Fruit fly (Drosophila melanogaster) whole organism, prepupa: ENCODE data around the gene Acp32CD.

Source experiments
- Blimp-1 ChIP-seq: fragments of 200-800 bp; sonication (Bioruptor generic); optimal IDR thresholded peaks from 3 replicates; lab custom pipeline; 2017; ENCODE audit warnings: missing biosample characterization, missing genetic modification characterization, mild to moderate bottlenecking, moderate library complexity, missing genetic modification reagents
- CG11762 ChIP-seq: fragments of 200-800 bp; sonication (Bioruptor generic); optimal IDR thresholded peaks from 3 replicates; lab custom pipeline; 2016; ENCODE audit warnings: missing biosample characterization, missing genetic modification characterization; ENCODE audit not compliant: insufficient read depth
- CG15336 ChIP-seq: fragments of 200-800 bp; sonication (Bioruptor generic); IDR thresholded peaks from 2 replicates; pipeline ENCODE4 v1.3.6; 2022; ENCODE audit warnings: missing biosample characterization, missing genetic modification characterization
- CG1621 ChIP-seq: fragments of 200-800 bp; sonication (Bioruptor generic); optimal IDR thresholded peaks from 3 replicates; lab custom pipeline; 2018; ENCODE audit warnings: missing biosample characterization, mild to moderate bottlenecking, missing genetic modification characterization
- CG3032 ChIP-seq: fragments of 200-800 bp; optimal IDR thresholded peaks from 2 replicates; lab custom pipeline; 2019; ENCODE audit warnings: missing biosample characterization, mild to moderate bottlenecking, missing genetic modification characterization, moderate library complexity
- CG34406 ChIP-seq: fragments of 200-800 bp; sonication (Bioruptor generic); optimal IDR thresholded peaks from 3 replicates; lab custom pipeline; 2016; ENCODE audit warnings: missing biosample characterization, missing genetic modification characterization
- CG3919 ChIP-seq: fragments of 200-800 bp; sonication (Bioruptor generic); optimal IDR thresholded peaks from 3 replicates; lab custom pipeline; 2016; ENCODE audit warnings: missing biosample characterization, missing genetic modification characterization
- CG4318 ChIP-seq: fragments of 200-800 bp; sonication (Bioruptor generic); optimal IDR thresholded peaks from 3 replicates; lab custom pipeline; 2017; ENCODE audit warnings: missing biosample characterization, mild to moderate bottlenecking, missing genetic modification characterization
- CG6163 ChIP-seq: fragments of 200-800 bp; sonication (Bioruptor generic); IDR thresholded peaks from 3 replicates; pipeline ENCODE4 v1.3.6; 2022; ENCODE audit warnings: missing biosample characterization, missing genetic modification characterization
- CG6792 ChIP-seq: fragments of 200-800 bp; sonication (Bioruptor generic); optimal IDR thresholded peaks from 3 replicates; lab custom pipeline; 2016; ENCODE audit warnings: missing biosample characterization, missing genetic modification characterization
- CG6808 ChIP-seq: fragments of 200-800 bp; sonication (Bioruptor generic); optimal IDR thresholded peaks from 3 replicates; lab custom pipeline; 2017; ENCODE audit warnings: missing biosample characterization, missing genetic modification characterization, mild to moderate bottlenecking, moderate library complexity, missing genetic modification reagents
- CG6854 ChIP-seq: fragments of 200-800 bp; sonication (Bioruptor generic); optimal IDR thresholded peaks from 2 replicates; lab custom pipeline; 2017; ENCODE audit warnings: missing biosample characterization, mild to moderate bottlenecking, missing genetic modification characterization
- CG7368 ChIP-seq: fragments of 200-800 bp; sonication (Bioruptor generic); optimal IDR thresholded peaks from 3 replicates; lab custom pipeline; 2016; ENCODE audit warnings: missing biosample characterization, missing genetic modification characterization
- CG8119 ChIP-seq: fragments of 200-800 bp; sonication (Bioruptor generic); IDR thresholded peaks from 3 replicates; pipeline ENCODE4 v1.3.6; 2022; ENCODE audit warnings: missing biosample characterization, missing genetic modification characterization
- CG8319 ChIP-seq: fragments of 200-800 bp; sonication (Bioruptor generic); optimal IDR thresholded peaks from 3 replicates; lab custom pipeline; 2016; ENCODE audit warnings: missing biosample characterization, missing genetic modification characterization
- CG8632 ChIP-seq: fragments of 200-800 bp; sonication (Bioruptor generic); optimal IDR thresholded peaks from 3 replicates; lab custom pipeline; 2016; ENCODE audit warnings: missing biosample characterization, missing genetic modification characterization
- CG9139 ChIP-seq: fragments of 200-800 bp; sonication (Bioruptor generic); optimal IDR thresholded peaks from 3 replicates; lab custom pipeline; 2017; ENCODE audit warnings: missing biosample characterization, mild to moderate bottlenecking, missing genetic modification characterization
- Eip75B ChIP-seq: fragments of 200-800 bp; sonication (Bioruptor generic); optimal IDR thresholded peaks from 3 replicates; lab custom pipeline; 2016; ENCODE audit warnings: missing biosample characterization, missing genetic modification characterization
- Eip93F ChIP-seq: fragments of 200-800 bp; sonication (Bioruptor generic); optimal IDR thresholded peaks from 2 replicates; lab custom pipeline; 2016; ENCODE audit warnings: missing biosample characterization, mild to moderate bottlenecking, missing genetic modification characterization
- Ets21C ChIP-seq: fragments of 200-800 bp; sonication (Bioruptor generic); optimal IDR thresholded peaks from 3 replicates; lab custom pipeline; 2016; ENCODE audit warnings: missing biosample characterization, missing genetic modification characterization
- Gug ChIP-seq: fragments of 200-800 bp; sonication (Bioruptor generic); IDR thresholded peaks from 2 replicates; pipeline ENCODE4 v1.3.6; 2022; ENCODE audit warnings: missing biosample characterization, missing genetic modification characterization
- Hr38 ChIP-seq: sonication (Bioruptor generic); optimal IDR thresholded peaks from 2 replicates; lab custom pipeline; 2016; ENCODE audit warnings: missing biosample characterization, missing genetic modification characterization
- Hr39 ChIP-seq: fragments of 200-800 bp; sonication (Bioruptor generic); optimal IDR thresholded peaks from 2 replicates; lab custom pipeline; 2016; ENCODE audit warnings: missing biosample characterization, missing genetic modification characterization
- Hr4 ChIP-seq: fragments of 200-800 bp; sonication (Bioruptor generic); optimal IDR thresholded peaks from 3 replicates; lab custom pipeline; 2016; ENCODE audit warnings: missing biosample characterization, missing genetic modification characterization
- Lpt ChIP-seq: fragments of 200-800 bp; sonication (Bioruptor generic); optimal IDR thresholded peaks from 3 replicates; lab custom pipeline; 2016; ENCODE audit warnings: missing biosample characterization, missing genetic modification characterization
- Met ChIP-seq: fragments of 200-800 bp; sonication (Bioruptor generic); optimal IDR thresholded peaks from 3 replicates; lab custom pipeline; 2016; ENCODE audit warnings: missing biosample characterization, missing genetic modification characterization
- OdsH ChIP-seq: fragments of 200-800 bp; sonication (Bioruptor generic); optimal IDR thresholded peaks from 3 replicates; lab custom pipeline; 2016; ENCODE audit warnings: missing biosample characterization, missing genetic modification characterization
- Smox ChIP-seq: fragments of 200-800 bp; sonication (Bioruptor generic); optimal IDR thresholded peaks from 3 replicates; lab custom pipeline; 2016; ENCODE audit warnings: missing biosample characterization, missing genetic modification characterization
- Sox102F ChIP-seq: fragments of 200-800 bp; sonication (Bioruptor generic); optimal IDR thresholded peaks from 2 replicates; lab custom pipeline; 2016; ENCODE audit warnings: missing biosample characterization, mild to moderate bottlenecking, missing genetic modification characterization
- Sox14 ChIP-seq: fragments of 200-800 bp; sonication (Bioruptor generic); optimal IDR thresholded peaks from 3 replicates; lab custom pipeline; 2016; ENCODE audit warnings: missing biosample characterization, missing genetic modification characterization
- Sox15 ChIP-seq: fragments of 200-800 bp; sonication (Bioruptor generic); optimal IDR thresholded peaks from 3 replicates; lab custom pipeline; 2016; ENCODE audit warnings: missing biosample characterization, missing genetic modification characterization
- achi ChIP-seq: fragments of 200-800 bp; sonication (Bioruptor generic); optimal IDR thresholded peaks from 3 replicates; lab custom pipeline; 2016; ENCODE audit warnings: missing biosample characterization, missing genetic modification characterization
- acj6 ChIP-seq: fragments of 200-800 bp; sonication (Bioruptor generic); optimal IDR thresholded peaks from 3 replicates; lab custom pipeline; 2016; ENCODE audit warnings: missing biosample characterization, missing genetic modification characterization
- cyc ChIP-seq: fragments of 200-800 bp; sonication (Bioruptor generic); optimal IDR thresholded peaks from 3 replicates; lab custom pipeline; 2016; ENCODE audit warnings: missing biosample characterization, missing genetic modification characterization
- dsx ChIP-seq: fragments of 200-800 bp; optimal IDR thresholded peaks from 3 replicates; lab custom pipeline; 2019; ENCODE audit warnings: missing biosample characterization, mild to moderate bottlenecking, missing genetic modification characterization, moderate library complexity; ENCODE audit not compliant: poor library complexity, severe bottlenecking
- eg ChIP-seq: fragments of 200-800 bp; sonication (Bioruptor generic); IDR thresholded peaks from 3 replicates; pipeline ENCODE4 v1.3.6; 2022; ENCODE audit warnings: missing biosample characterization, missing genetic modification characterization
- esn ChIP-seq: fragments of 200-800 bp; sonication (Bioruptor generic); optimal IDR thresholded peaks from 2 replicates; lab custom pipeline; 2016; ENCODE audit warnings: missing biosample characterization, mild to moderate bottlenecking, missing genetic modification characterization, moderate library complexity
- fd59A ChIP-seq: fragments of 200-800 bp; sonication (Bioruptor generic); optimal IDR thresholded peaks from 2 replicates; lab custom pipeline; 2017; ENCODE audit warnings: missing biosample characterization, mild to moderate bottlenecking, missing genetic modification characterization, missing genetic modification reagents
- fd85E ChIP-seq: fragments of 200-800 bp; sonication (Bioruptor generic); optimal IDR thresholded peaks from 3 replicates; lab custom pipeline; 2016; ENCODE audit warnings: missing biosample characterization, missing genetic modification characterization
- pdm3 ChIP-seq: fragments of 200-800 bp; sonication (Bioruptor generic); optimal IDR thresholded peaks from 3 replicates; lab custom pipeline; 2016; ENCODE audit warnings: missing biosample characterization, missing genetic modification characterization
- salr ChIP-seq, 2 experiments: fragments of 200-800 bp; sonication (Bioruptor generic); optimal IDR thresholded peaks; 3 replicates each; lab custom pipeline; 2016 to 2018; ENCODE audit warnings: missing biosample characterization in 2 of 2, missing genetic modification characterization in 2 of 2, mild to moderate bottlenecking in 1 of 2
- spab ChIP-seq: fragments of 200-800 bp; sonication (Bioruptor generic); optimal IDR thresholded peaks from 2 replicates; lab custom pipeline; 2017; ENCODE audit warnings: missing biosample characterization, mild to moderate bottlenecking, missing genetic modification characterization, missing genetic modification reagents
- svp ChIP-seq: fragments of 200-800 bp; sonication (Bioruptor generic); peaks from one replicate; lab custom pipeline; 2016; ENCODE audit warnings: missing biosample characterization, missing genetic modification characterization
- topi ChIP-seq: fragments of 200-800 bp; sonication (Bioruptor generic); optimal IDR thresholded peaks from 3 replicates; lab custom pipeline; 2016; ENCODE audit warnings: missing biosample characterization, missing genetic modification characterization

Gene Acp32CD

DNA sequence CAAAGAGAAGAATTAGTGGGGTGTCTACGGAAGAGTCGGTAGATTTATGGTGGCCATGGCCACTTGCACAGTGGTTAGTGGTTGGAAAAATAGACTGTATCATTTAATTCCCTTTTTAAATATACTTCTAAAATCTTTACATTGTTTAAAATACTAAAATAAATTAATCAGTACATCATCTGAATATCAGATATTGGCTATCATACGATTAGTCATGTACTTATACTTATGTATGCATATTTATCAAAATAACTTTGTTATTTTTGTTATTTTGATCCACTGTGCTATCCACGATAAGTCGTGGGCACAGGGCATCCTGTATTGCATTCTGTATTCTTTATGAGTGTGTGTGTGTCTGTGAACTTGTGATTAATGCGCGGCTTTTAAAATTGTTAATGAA is 749 bp upstream of the Acp32CD start (continued):
- TF ChIP-seq dsx (GFP tag; lab: Kevin White, UChicago) (peak; percentile 46), Sox14 (GFP tag; lab: Kevin White, UChicago) (peak; percentile 35), CG7368 (GFP tag; lab: Kevin White, UChicago) (no peak), topi (GFP tag; lab: Kevin White, UChicago) (peak; percentile 24), spab (GFP tag; lab: Kevin White, UChicago) (peak; percentile 37), Met (GFP tag; lab: Kevin White, UChicago) (peak; percentile 51), Lpt (GFP tag; lab: Kevin White, UChicago) (peak; percentile 37), CG8319 (GFP tag; lab: Kevin White, UChicago) (no peak), fd85E (GFP tag; lab: Kevin White, UChicago) (no peak), Hr4 (GFP tag; lab: Kevin White, UChicago) (peak; percentile 51), Ets21C (GFP tag; lab: Kevin White, UChicago) (no peak), svp (GFP tag; lab: Kevin White, UChicago) (no peak)

DNA sequence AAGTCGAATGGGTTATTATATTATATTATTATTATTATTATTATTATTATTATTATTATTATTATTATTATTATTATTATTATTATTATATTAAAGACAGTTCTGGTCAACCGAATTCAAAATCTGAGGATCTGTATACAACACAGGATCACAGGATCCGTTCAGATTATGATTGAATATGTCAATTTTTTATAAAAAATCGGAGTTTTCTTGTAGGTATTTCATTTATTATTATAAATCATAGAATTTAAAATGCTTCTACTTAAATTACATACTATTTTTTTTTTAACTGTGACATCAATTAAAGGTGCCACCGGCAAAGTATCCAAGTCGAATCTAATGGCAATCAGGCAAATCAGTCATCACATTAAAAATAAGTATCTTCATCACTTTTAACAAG is 1.3 kb downstream of the Acp32CD start, which contains the start of gene CG14913:
Gene CG14913 (plus strand): TSS at position 301 of the 400 bp plus-strand sequence.
- TF ChIP-seq fd85E (GFP tag; lab: Kevin White, UChicago) (no peak), acj6 (GFP tag; lab: Kevin White, UChicago) (no peak), Ets21C (GFP tag; lab: Kevin White, UChicago) (no peak), Sox102F (no peak), CG6808 (GFP tag; lab: Kevin White, UChicago) (no peak), spab (GFP tag; lab: Kevin White, UChicago) (no peak), eg (no peak), Hr38 (no peak), CG1621 (tag; lab: Kevin White, UChicago) (no peak), CG3919 (GFP tag; lab: Kevin White, UChicago) (no peak), CG9139 (GFP tag; lab: Kevin White, UChicago) (no peak), Hr4 (GFP tag; lab: Kevin White, UChicago) (no peak), Hr39 (no peak), CG15336 (GFP tag; lab: Robert Waterston, UW) (no peak), Eip93F (GFP tag; lab: Kevin White, UChicago) (no peak), CG6163 (GFP tag; lab: Robert Waterston, UW) (no peak), Smox (GFP tag; lab: Kevin White, UChicago) (no peak), Eip75B (GFP tag; lab: Kevin White, UChicago) (no peak)
- TF ChIP-seq, all 60 proteins: peak for 0

DNA sequence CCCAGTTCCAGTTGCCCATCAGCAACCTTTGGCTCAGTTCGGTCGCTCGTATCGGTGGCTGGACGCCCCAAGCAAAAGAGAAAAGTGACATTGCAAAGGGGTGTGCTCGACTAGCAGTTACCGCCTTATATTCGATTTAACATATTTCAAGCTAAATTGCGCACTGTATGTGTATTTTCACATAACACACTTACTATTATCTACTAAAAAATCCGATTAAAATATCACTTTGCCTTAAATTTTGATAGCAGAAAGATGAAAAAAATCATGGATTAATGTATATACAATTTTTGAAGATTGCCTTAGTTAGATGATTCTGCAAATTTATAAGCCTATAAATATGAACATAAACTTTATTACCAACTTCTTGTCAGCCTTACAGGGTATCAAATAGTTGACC is 6.2 kb downstream of the Acp32CD start:
- no peak for TF ChIP-seq CG8632 (GFP tag; lab: Kevin White, UChicago)
- peak; percentile 59 for TF ChIP-seq esn (GFP tag; lab: Kevin White, UChicago)
- TF ChIP-seq CG3032 (tag; lab: Kevin White, UChicago): no peak
- no peak for TF ChIP-seq eg
- TF ChIP-seq Hr39: peak; percentile 39
- no peak for TF ChIP-seq Gug (GFP tag; lab: Robert Waterston, UW)
- TF ChIP-seq CG11762 (GFP tag; lab: Kevin White, UChicago): no peak
- peak; percentile 53 for TF ChIP-seq Smox (GFP tag; lab: Kevin White, UChicago)
- no peak for TF ChIP-seq Sox15 (GFP tag; lab: Kevin White, UChicago)
- peak; percentile 24 for TF ChIP-seq CG6792
- peak; percentile 70 for TF ChIP-seq Met (GFP tag; lab: Kevin White, UChicago)
- TF ChIP-seq Eip93F (GFP tag; lab: Kevin White, UChicago): no peak
- peak; percentile 35 for TF ChIP-seq achi (GFP tag; lab: Kevin White, UChicago)
- TF ChIP-seq Blimp-1 (GFP tag; lab: Kevin White, UChicago): no peak
- TF ChIP-seq Hr38: no peak
- TF ChIP-seq CG8119 (GFP tag; lab: Robert Waterston, UW): no peak
- TF ChIP-seq Sox102F: peak; percentile 9
- TF ChIP-seq spab (GFP tag; lab: Kevin White, UChicago): peak; percentile 4
- TF ChIP-seq OdsH (GFP tag; lab: Kevin White, UChicago): peak; percentile 28
- TF ChIP-seq CG34406: no peak
- TF ChIP-seq fd59A: peak; percentile 19
- peak; percentile 15 for TF ChIP-seq Ets21C (GFP tag; lab: Kevin White, UChicago)
- peak; percentile 27 for TF ChIP-seq cyc (GFP tag; lab: Kevin White, UChicago)
- no peak for TF ChIP-seq salr (GFP tag; optimal IDR thresholded peaks at IDR 0.05; lab: Kevin White, UChicago)
- no peak for TF ChIP-seq CG9139 (GFP tag; lab: Kevin White, UChicago)
- TF ChIP-seq dsx (GFP tag; lab: Kevin White, UChicago): no peak
- no peak for TF ChIP-seq Lpt (GFP tag; lab: Kevin White, UChicago)
- peak; percentile 25 for TF ChIP-seq pdm3 (GFP tag; lab: Kevin White, UChicago)
- TF ChIP-seq CG15336 (GFP tag; lab: Robert Waterston, UW): no peak
- TF ChIP-seq Eip75B (GFP tag; lab: Kevin White, UChicago): peak; percentile 49
- no peak for TF ChIP-seq CG6854 (GFP tag; lab: Kevin White, UChicago)
- TF ChIP-seq CG8319 (GFP tag; lab: Kevin White, UChicago): no peak
- peak; percentile 42 for TF ChIP-seq CG3919 (GFP tag; lab: Kevin White, UChicago)
- TF ChIP-seq CG4318 (GFP tag; lab: Kevin White, UChicago): no peak
- TF ChIP-seq Hr4 (GFP tag; lab: Kevin White, UChicago): no peak
